Fruit fly (Drosophila melanogaster): ENCODE measurements around the gene CG9109.

- TF ChIP-seq fd96Ca (GFP tag; IDR thresholded peaks at IDR 0.05): no peak
- TF ChIP-seq D1 (tag; optimal IDR thresholded peaks at IDR 0.05): no peak
- no peak for TF ChIP-seq CG8301 (tag; optimal IDR thresholded peaks at IDR 0.05)
- no peak for TF ChIP-seq Snoo (tag; optimal IDR thresholded peaks at IDR 0.05)
- TF ChIP-seq CG17806 (tag; optimal IDR thresholded peaks at IDR 0.05): no peak
- TF ChIP-seq EcR (GFP tag; optimal IDR thresholded peaks at IDR 0.05): no peak
- no peak for TF ChIP-seq Pif1B (GFP tag; optimal IDR thresholded peaks at IDR 0.05)
- no peak for TF ChIP-seq CG34367 (tag; optimal IDR thresholded peaks at IDR 0.05)
- no peak for TF ChIP-seq rn (GFP tag; IDR thresholded peaks at IDR 0.05)
- TF ChIP-seq CG15710 (tag; optimal IDR thresholded peaks at IDR 0.05): no peak
- no peak for TF ChIP-seq Ets98B (GFP tag; IDR thresholded peaks at IDR 0.05)
Measured at dm6 chr2L:5988115-5989092, 45.8 kb downstream of the CG9109 start.
